Worm (Caenorhabditis elegans) whole organism, L2 larva: Measurements from ENCODE around the gene F56C9.10.
A peak's percentile ranks its signal among the peaks of the same experiment; 100 is the strongest.

ENCODE experiments used
- C34F6.9 ChIP-seq: fragments of 150-350 bp; optimal IDR thresholded peaks from 2 replicates; lab custom pipeline; 2014; ENCODE audit warnings: missing biosample characterization, missing genetic modification characterization
- F13H6.1 ChIP-seq: sonication (generic microtip); optimal IDR thresholded peaks from 2 replicates; lab custom pipeline; 2016; ENCODE audit warnings: missing genetic modification characterization, missing compliant biosample characterization
- R02D3.7 ChIP-seq: fragments of 150-350 bp; optimal IDR thresholded peaks from 2 replicates; lab custom pipeline; 2014; ENCODE audit warnings: missing biosample characterization, missing genetic modification characterization
- Y55F3AM.14 ChIP-seq: fragments of 200-800 bp; sonication (Bioruptor generic); optimal IDR thresholded peaks from 2 replicates; lab custom pipeline; 2018; ENCODE audit warnings: mild to moderate bottlenecking, missing genetic modification characterization, missing compliant biosample characterization
- ZK546.5 ChIP-seq: sonication (generic microtip); optimal IDR thresholded peaks from 2 replicates; lab custom pipeline; 2017; ENCODE audit warnings: missing biosample characterization, missing genetic modification characterization
- alr-1 ChIP-seq: fragments of 150-350 bp; optimal IDR thresholded peaks from 2 replicates; lab custom pipeline; 2014; ENCODE audit warnings: missing biosample characterization, missing genetic modification characterization
- aly-2 ChIP-seq: fragments of 150-350 bp; optimal IDR thresholded peaks from 2 replicates; lab custom pipeline; 2014; ENCODE audit warnings: missing biosample characterization, missing genetic modification characterization
- ama-1 ChIP-seq: fragments of 150-350 bp; optimal IDR thresholded peaks from 2 replicates; lab custom pipeline; 2018; ENCODE audit warnings: inconsistent platforms
- blmp-1 ChIP-seq: sonication (generic microtip); optimal IDR thresholded peaks from 2 replicates; lab custom pipeline; 2017; ENCODE audit warnings: missing genetic modification characterization, mild to moderate bottlenecking, missing compliant biosample characterization, antibody characterized with exemption, moderate library complexity; ENCODE audit not compliant: insufficient read depth
- ceh-16 ChIP-seq: fragments of 150-350 bp; optimal IDR thresholded peaks from 2 replicates; lab custom pipeline; 2014; ENCODE audit warnings: missing biosample characterization, missing genetic modification characterization
- ceh-82 ChIP-seq: fragments of 150-350 bp; optimal IDR thresholded peaks from 2 replicates; lab custom pipeline; 2014; ENCODE audit warnings: missing biosample characterization, missing genetic modification characterization
- crh-2 ChIP-seq: sonication (generic microtip); optimal IDR thresholded peaks from 2 replicates; lab custom pipeline; 2017; ENCODE audit warnings: missing biosample characterization, missing genetic modification characterization
- egl-27 ChIP-seq: sonication (generic microtip); optimal IDR thresholded peaks from 3 replicates; lab custom pipeline; 2017; ENCODE audit warnings: missing biosample characterization, missing genetic modification reagents, missing genetic modification characterization
- elt-1 ChIP-seq: fragments of 150-350 bp; optimal IDR thresholded peaks from 2 replicates; lab custom pipeline; 2014; ENCODE audit warnings: missing biosample characterization, missing genetic modification characterization
- elt-3 ChIP-seq: sonication (generic microtip); optimal IDR thresholded peaks from 2 replicates; lab custom pipeline; 2017; ENCODE audit warnings: missing biosample characterization, missing genetic modification characterization
- fos-1 ChIP-seq: fragments of 150-350 bp; optimal IDR thresholded peaks from 2 replicates; lab custom pipeline; 2014; ENCODE audit warnings: missing biosample characterization, missing genetic modification characterization
- gmeb-1 ChIP-seq: fragments of 150-350 bp; optimal IDR thresholded peaks from 2 replicates; lab custom pipeline; 2014; ENCODE audit warnings: missing biosample characterization, missing genetic modification characterization
- lin-11 ChIP-seq: fragments of 150-350 bp; sonication (generic microtip); optimal IDR thresholded peaks from 2 replicates; lab custom pipeline; 2014; ENCODE audit warnings: missing biosample characterization, missing genetic modification characterization, inconsistent platforms, mixed read lengths
- lin-13 ChIP-seq: fragments of 150-350 bp; optimal IDR thresholded peaks from 2 replicates; lab custom pipeline; 2014; ENCODE audit warnings: missing biosample characterization, missing genetic modification reagents, missing genetic modification characterization
- lin-39 ChIP-seq: fragments of 150-350 bp; optimal IDR thresholded peaks from 2 replicates; lab custom pipeline; 2014; ENCODE audit warnings: missing biosample characterization, missing genetic modification reagents, missing genetic modification characterization
- lsy-2 ChIP-seq, 2 experiments: fragments of 150-350 bp in 1 of 2; sonication (generic microtip) in 1 of 2; optimal IDR thresholded peaks; 2 replicates each; lab custom pipeline; 2014 to 2017; ENCODE audit warnings: missing biosample characterization in 2 of 2, missing genetic modification characterization in 2 of 2
- mab-5 ChIP-seq: fragments of 150-350 bp; optimal IDR thresholded peaks from 2 replicates; lab custom pipeline; 2014; ENCODE audit warnings: missing biosample characterization, missing genetic modification characterization
- mbf-1 ChIP-seq: sonication (generic microtip); optimal IDR thresholded peaks from 2 replicates; lab custom pipeline; 2017; ENCODE audit warnings: missing biosample characterization, missing genetic modification characterization
- nhr-10 ChIP-seq: sonication (generic microtip); optimal IDR thresholded peaks from 2 replicates; lab custom pipeline; 2017; ENCODE audit warnings: missing biosample characterization, missing genetic modification characterization
- nhr-12 ChIP-seq: fragments of 150-350 bp; optimal IDR thresholded peaks from 2 replicates; lab custom pipeline; 2014; ENCODE audit warnings: missing biosample characterization, missing genetic modification characterization
- nhr-129 ChIP-seq: fragments of 150-350 bp; optimal IDR thresholded peaks from 2 replicates; lab custom pipeline; 2014; ENCODE audit warnings: missing biosample characterization, missing genetic modification characterization
- nhr-21 ChIP-seq: fragments of 150-350 bp; optimal IDR thresholded peaks from 2 replicates; lab custom pipeline; 2014; ENCODE audit warnings: missing biosample characterization, missing genetic modification characterization
- nhr-23 ChIP-seq: fragments of 150-350 bp; optimal IDR thresholded peaks from 2 replicates; lab custom pipeline; 2014; ENCODE audit warnings: missing biosample characterization, missing genetic modification reagents, missing genetic modification characterization
- nhr-25 ChIP-seq: fragments of 150-350 bp; sonication (generic microtip); optimal IDR thresholded peaks from 3 replicates; lab custom pipeline; 2014; ENCODE audit warnings: missing biosample characterization, missing genetic modification characterization
- nhr-77 ChIP-seq: fragments of 150-350 bp; optimal IDR thresholded peaks from 2 replicates; lab custom pipeline; 2014; ENCODE audit warnings: missing biosample characterization, missing genetic modification characterization
- peb-1 ChIP-seq: fragments of 150-350 bp; optimal IDR thresholded peaks from 2 replicates; lab custom pipeline; 2014; ENCODE audit warnings: missing biosample characterization, missing genetic modification characterization
- sem-4 ChIP-seq: fragments of 150-350 bp; optimal IDR thresholded peaks from 2 replicates; lab custom pipeline; 2014; ENCODE audit warnings: missing biosample characterization, missing genetic modification reagents, missing genetic modification characterization
- sma-3 ChIP-seq: sonication (generic microtip); optimal IDR thresholded peaks from 2 replicates; lab custom pipeline; 2016; ENCODE audit warnings: missing genetic modification reagents, missing genetic modification characterization, missing compliant biosample characterization
- sma-9 ChIP-seq, 2 experiments: fragments of 150-350 bp in 1 of 2; sonication (generic microtip) in 1 of 2; optimal IDR thresholded peaks; 2 replicates each; lab custom pipeline; 2014 to 2016; ENCODE audit warnings: missing genetic modification characterization in 2 of 2, mild to moderate bottlenecking in 1 of 2, missing biosample characterization in 1 of 2, missing compliant biosample characterization in 1 of 2, missing genetic modification reagents in 1 of 2, moderate library complexity in 1 of 2
- snpc-4 ChIP-seq: fragments of 150-350 bp; optimal IDR thresholded peaks from 2 replicates; lab custom pipeline; 2014; ENCODE audit warnings: missing biosample characterization, missing genetic modification characterization
- unc-39 ChIP-seq: fragments of 150-350 bp; optimal IDR thresholded peaks from 2 replicates; lab custom pipeline; 2014; ENCODE audit warnings: missing biosample characterization, missing genetic modification characterization
- unc-55 ChIP-seq: fragments of 150-350 bp; sonication (generic microtip); optimal IDR thresholded peaks from 3 replicates; lab custom pipeline; 2014; ENCODE audit warnings: missing biosample characterization, missing genetic modification reagents, missing genetic modification characterization
- ztf-1 ChIP-seq: fragments of 200-800 bp; sonication (Bioruptor generic); conservative IDR thresholded peaks from 2 replicates; pipeline ENCODE4 v1.3.6; 2022; ENCODE audit warnings: missing genetic modification characterization, missing compliant biosample characterization
- ztf-11 ChIP-seq: sonication (generic microtip); optimal IDR thresholded peaks from 2 replicates; lab custom pipeline; 2017; ENCODE audit warnings: missing biosample characterization, missing genetic modification characterization
- ztf-4 ChIP-seq: fragments of 150-350 bp; optimal IDR thresholded peaks from 2 replicates; lab custom pipeline; 2014; ENCODE audit warnings: missing biosample characterization, missing genetic modification characterization

Gene F56C9.10

ce11 chrIII:7338009-7338408 lies 2.9 kb upstream of the F56C9.10 start:
- TF ChIP-seq snpc-4 (tag; lab: Kevin White, UChicago), result no peak
- no peak for TF ChIP-seq crh-2 (tag; lab: Kevin White, UChicago)
- no peak for TF ChIP-seq elt-1
- no peak for TF ChIP-seq aly-2
- TF ChIP-seq C34F6.9 (tag; lab: Kevin White, UChicago), result no peak
- no peak for TF ChIP-seq mbf-1 (tag; lab: Kevin White, UChicago)

- TF ChIP-seq sem-4, result peak; percentile 51
- TF ChIP-seq ztf-4 (tag; lab: Kevin White, UChicago), result no peak
- TF ChIP-seq peb-1 (tag; lab: Kevin White, UChicago), result no peak
- peak; percentile 77 for TF ChIP-seq crh-2 (tag; lab: Kevin White, UChicago)
- peak; percentile 43 for TF ChIP-seq Y55F3AM.14 (GFP tag; lab: Kevin White, UChicago)
- peak; percentile 29 for TF ChIP-seq nhr-25 (tag; lab: Kevin White, UChicago)
- TF ChIP-seq aly-2, result no peak
- TF ChIP-seq nhr-12 (tag; lab: Kevin White, UChicago), result no peak
- peak; percentile 58 for TF ChIP-seq ama-1 (lab: Kevin White, UChicago)
- peak; percentile 75 for TF ChIP-seq lin-13
- TF ChIP-seq ZK546.5, result peak; percentile 86
- peak; percentile 71 for TF ChIP-seq gmeb-1 (tag; lab: Kevin White, UChicago)
- TF ChIP-seq F13H6.1 (tag; lab: Kevin White, UChicago), result peak; percentile 23
- peak; percentile 59 for TF ChIP-seq sma-3 (GFP tag; lab: Kevin White, UChicago)
- TF ChIP-seq blmp-1, result peak; percentile 22
- TF ChIP-seq alr-1 (tag; lab: Kevin White, UChicago), result no peak
- peak; percentile 87 for TF ChIP-seq lin-11 (tag; lab: Kevin White, UChicago)
- peak; percentile 87 for TF ChIP-seq unc-55 (GFP tag; lab: Kevin White, UChicago)
- TF ChIP-seq ceh-82 (tag; lab: Kevin White, UChicago), result no peak
- peak; percentile 46 for TF ChIP-seq fos-1
- no peak for TF ChIP-seq ztf-1 (GFP tag; lab: Robert Waterston, UW)
- peak; percentile 77 for TF ChIP-seq nhr-129 (tag; lab: Kevin White, UChicago)
- TF ChIP-seq C34F6.9 (tag; lab: Kevin White, UChicago), result peak; percentile 81
- peak; percentile 86 to 97 for TF ChIP-seq lsy-2 (tag; optimal IDR thresholded peaks at IDR 0.05; lab: Kevin White, UChicago)
- peak; percentile 54 for TF ChIP-seq snpc-4 (tag; lab: Kevin White, UChicago)
- peak; percentile 33 for TF ChIP-seq sma-9 (GFP tag; optimal IDR thresholded peaks at IDR 0.05; lab: Kevin White, UChicago)
- TF ChIP-seq sma-9 (tag; optimal IDR thresholded peaks at IDR 0.05; lab: Kevin White, UChicago), result no peak
- TF ChIP-seq ceh-16 (tag; lab: Kevin White, UChicago), result peak; percentile 42
- peak; percentile 27 for TF ChIP-seq nhr-21 (tag; lab: Kevin White, UChicago)
These were observed 1.1 kb upstream of the F56C9.10 start, which contains the start of gene gsp-2 for ce11 chrIII:7336214-7336613. gsp-2 (plus strand) TSS chrIII:7336587.

ce11 chrIII:7333906-7334531 lies 1.1 kb downstream of the F56C9.10 start:
- TF ChIP-seq nhr-129 (tag; lab: Kevin White, UChicago) (peak; percentile 57), crh-2 (tag; lab: Kevin White, UChicago) (peak; percentile 11), lsy-2 (tag; optimal IDR thresholded peaks at IDR 0.05; lab: Kevin White, UChicago) (peak in 1 of 2 experiments; percentile 12)

ce11 chrIII:7331671-7332070 lies 3.4 kb downstream of the F56C9.10 start:
- TF ChIP-seq Y55F3AM.14 (GFP tag; lab: Kevin White, UChicago) (no peak), lsy-2 (tag; optimal IDR thresholded peaks at IDR 0.05; lab: Kevin White, UChicago) (no peak), F13H6.1 (tag; lab: Kevin White, UChicago) (no peak)

ce11 chrIII:7329155-7329732 lies 5.9 kb downstream of the F56C9.10 start, which contains the start of gene lab-2:
lab-2 (minus strand) TSS chrIII:7329607.
- no peak for TF ChIP-seq elt-3
- no peak for TF ChIP-seq nhr-77
- TF ChIP-seq nhr-23 (tag; lab: Kevin White, UChicago), result no peak
- no peak for TF ChIP-seq ztf-4 (tag; lab: Kevin White, UChicago)
- TF ChIP-seq ztf-1 (GFP tag; lab: Robert Waterston, UW), result no peak
- TF ChIP-seq nhr-21 (tag; lab: Kevin White, UChicago), result peak; percentile 30
- no peak for TF ChIP-seq lin-39 (tag; lab: Kevin White, UChicago)
- no peak for TF ChIP-seq egl-27
- peak; percentile 48 for TF ChIP-seq nhr-25 (tag; lab: Kevin White, UChicago)
- TF ChIP-seq F13H6.1 (tag; lab: Kevin White, UChicago), result no peak
- TF ChIP-seq ama-1 (lab: Kevin White, UChicago), result peak; percentile 36
- no peak for TF ChIP-seq mab-5
- peak; percentile 26 for TF ChIP-seq crh-2 (tag; lab: Kevin White, UChicago)
- no peak for TF ChIP-seq ztf-11 (tag; lab: Kevin White, UChicago)
- no peak for TF ChIP-seq unc-39 (tag; lab: Kevin White, UChicago)
- TF ChIP-seq lin-11 (tag; lab: Kevin White, UChicago), result no peak
- TF ChIP-seq unc-55 (GFP tag; lab: Kevin White, UChicago), result no peak
- no peak for TF ChIP-seq snpc-4 (tag; lab: Kevin White, UChicago)
- TF ChIP-seq lsy-2 (tag; optimal IDR thresholded peaks at IDR 0.05; lab: Kevin White, UChicago), result peak in 1 of 2 experiments; percentile 29
- TF ChIP-seq R02D3.7, result no peak
- no peak for TF ChIP-seq ZK546.5
- TF ChIP-seq blmp-1, result no peak
- no peak for TF ChIP-seq Y55F3AM.14 (GFP tag; lab: Kevin White, UChicago)
- no peak for TF ChIP-seq gmeb-1 (tag; lab: Kevin White, UChicago)
- TF ChIP-seq C34F6.9 (tag; lab: Kevin White, UChicago), result no peak
- TF ChIP-seq lin-13, result no peak
- no peak for TF ChIP-seq nhr-10 (tag; lab: Kevin White, UChicago)
